Fruit fly (Drosophila melanogaster) whole organism, prepupa: ENCODE measurements around the gene CG18284.

Source experiments
- Blimp-1 ChIP-seq: fragments of 200-800 bp; sonication (Bioruptor generic); optimal IDR thresholded peaks from 3 replicates; lab custom pipeline; 2017; ENCODE audit warnings: missing biosample characterization, missing genetic modification characterization, mild to moderate bottlenecking, moderate library complexity, missing genetic modification reagents
- CG10631 ChIP-seq: fragments of 200-800 bp; sonication (Bioruptor generic); optimal IDR thresholded peaks from 2 replicates; lab custom pipeline; 2016; ENCODE audit warnings: missing biosample characterization, missing genetic modification characterization
- CG10669 ChIP-seq: fragments of 200-800 bp; sonication (Bioruptor generic); optimal IDR thresholded peaks from 3 replicates; lab custom pipeline; 2018; ENCODE audit warnings: missing biosample characterization, mild to moderate bottlenecking, missing genetic modification characterization, moderate library complexity
- CG11294 ChIP-seq: fragments of 200-800 bp; sonication (Bioruptor generic); IDR thresholded peaks from 2 replicates; pipeline ENCODE4 v1.3.6; 2022; ENCODE audit warnings: missing biosample characterization, missing genetic modification characterization
- CG15336 ChIP-seq: fragments of 200-800 bp; sonication (Bioruptor generic); IDR thresholded peaks from 2 replicates; pipeline ENCODE4 v1.3.6; 2022; ENCODE audit warnings: missing biosample characterization, missing genetic modification characterization
- CG1621 ChIP-seq: fragments of 200-800 bp; sonication (Bioruptor generic); optimal IDR thresholded peaks from 3 replicates; lab custom pipeline; 2018; ENCODE audit warnings: missing biosample characterization, mild to moderate bottlenecking, missing genetic modification characterization
- CG32006 ChIP-seq: fragments of 200-800 bp; sonication (Bioruptor generic); optimal IDR thresholded peaks from 3 replicates; lab custom pipeline; 2017; ENCODE audit warnings: missing biosample characterization, mild to moderate bottlenecking, missing genetic modification characterization
- CG34406 ChIP-seq: fragments of 200-800 bp; sonication (Bioruptor generic); optimal IDR thresholded peaks from 3 replicates; lab custom pipeline; 2016; ENCODE audit warnings: missing biosample characterization, missing genetic modification characterization
- CG3919 ChIP-seq: fragments of 200-800 bp; sonication (Bioruptor generic); optimal IDR thresholded peaks from 3 replicates; lab custom pipeline; 2016; ENCODE audit warnings: missing biosample characterization, missing genetic modification characterization
- CG6163 ChIP-seq: fragments of 200-800 bp; sonication (Bioruptor generic); IDR thresholded peaks from 3 replicates; pipeline ENCODE4 v1.3.6; 2022; ENCODE audit warnings: missing biosample characterization, missing genetic modification characterization
- CG6276 ChIP-seq: fragments of 200-800 bp; sonication (Bioruptor generic); optimal IDR thresholded peaks from 2 replicates; lab custom pipeline; 2017; ENCODE audit warnings: missing biosample characterization, mild to moderate bottlenecking, missing genetic modification characterization
- CG6808 ChIP-seq: fragments of 200-800 bp; sonication (Bioruptor generic); optimal IDR thresholded peaks from 3 replicates; lab custom pipeline; 2017; ENCODE audit warnings: missing biosample characterization, missing genetic modification characterization, mild to moderate bottlenecking, moderate library complexity, missing genetic modification reagents
- CG7368 ChIP-seq: fragments of 200-800 bp; sonication (Bioruptor generic); optimal IDR thresholded peaks from 3 replicates; lab custom pipeline; 2016; ENCODE audit warnings: missing biosample characterization, missing genetic modification characterization
- CG8119 ChIP-seq: fragments of 200-800 bp; sonication (Bioruptor generic); IDR thresholded peaks from 3 replicates; pipeline ENCODE4 v1.3.6; 2022; ENCODE audit warnings: missing biosample characterization, missing genetic modification characterization
- CG8632 ChIP-seq: fragments of 200-800 bp; sonication (Bioruptor generic); optimal IDR thresholded peaks from 3 replicates; lab custom pipeline; 2016; ENCODE audit warnings: missing biosample characterization, missing genetic modification characterization
- CG9139 ChIP-seq: fragments of 200-800 bp; sonication (Bioruptor generic); optimal IDR thresholded peaks from 3 replicates; lab custom pipeline; 2017; ENCODE audit warnings: missing biosample characterization, mild to moderate bottlenecking, missing genetic modification characterization
- Eip78C ChIP-seq: fragments of 200-800 bp; sonication (Bioruptor generic); peaks from one replicate; lab custom pipeline; 2016; ENCODE audit warnings: missing biosample characterization, missing genetic modification characterization
- Eip93F ChIP-seq: fragments of 200-800 bp; sonication (Bioruptor generic); optimal IDR thresholded peaks from 2 replicates; lab custom pipeline; 2016; ENCODE audit warnings: missing biosample characterization, mild to moderate bottlenecking, missing genetic modification characterization
- Gug ChIP-seq: fragments of 200-800 bp; sonication (Bioruptor generic); IDR thresholded peaks from 2 replicates; pipeline ENCODE4 v1.3.6; 2022; ENCODE audit warnings: missing biosample characterization, missing genetic modification characterization
- Hr38 ChIP-seq: sonication (Bioruptor generic); optimal IDR thresholded peaks from 2 replicates; lab custom pipeline; 2016; ENCODE audit warnings: missing biosample characterization, missing genetic modification characterization
- Hr39 ChIP-seq: fragments of 200-800 bp; sonication (Bioruptor generic); optimal IDR thresholded peaks from 2 replicates; lab custom pipeline; 2016; ENCODE audit warnings: missing biosample characterization, missing genetic modification characterization
- Hr4 ChIP-seq: fragments of 200-800 bp; sonication (Bioruptor generic); optimal IDR thresholded peaks from 3 replicates; lab custom pipeline; 2016; ENCODE audit warnings: missing biosample characterization, missing genetic modification characterization
- Lpt ChIP-seq: fragments of 200-800 bp; sonication (Bioruptor generic); optimal IDR thresholded peaks from 3 replicates; lab custom pipeline; 2016; ENCODE audit warnings: missing biosample characterization, missing genetic modification characterization
- Met ChIP-seq: fragments of 200-800 bp; sonication (Bioruptor generic); optimal IDR thresholded peaks from 3 replicates; lab custom pipeline; 2016; ENCODE audit warnings: missing biosample characterization, missing genetic modification characterization
- OdsH ChIP-seq: fragments of 200-800 bp; sonication (Bioruptor generic); optimal IDR thresholded peaks from 3 replicates; lab custom pipeline; 2016; ENCODE audit warnings: missing biosample characterization, missing genetic modification characterization
- Smox ChIP-seq: fragments of 200-800 bp; sonication (Bioruptor generic); optimal IDR thresholded peaks from 3 replicates; lab custom pipeline; 2016; ENCODE audit warnings: missing biosample characterization, missing genetic modification characterization
- Sox15 ChIP-seq: fragments of 200-800 bp; sonication (Bioruptor generic); optimal IDR thresholded peaks from 3 replicates; lab custom pipeline; 2016; ENCODE audit warnings: missing biosample characterization, missing genetic modification characterization
- acj6 ChIP-seq: fragments of 200-800 bp; sonication (Bioruptor generic); optimal IDR thresholded peaks from 3 replicates; lab custom pipeline; 2016; ENCODE audit warnings: missing biosample characterization, missing genetic modification characterization
- cyc ChIP-seq: fragments of 200-800 bp; sonication (Bioruptor generic); optimal IDR thresholded peaks from 3 replicates; lab custom pipeline; 2016; ENCODE audit warnings: missing biosample characterization, missing genetic modification characterization
- dac ChIP-seq: fragments of 200-800 bp; sonication (Bioruptor generic); optimal IDR thresholded peaks from 2 replicates; lab custom pipeline; 2017; ENCODE audit warnings: missing biosample characterization, mild to moderate bottlenecking, missing genetic modification characterization
- eg ChIP-seq: fragments of 200-800 bp; sonication (Bioruptor generic); IDR thresholded peaks from 3 replicates; pipeline ENCODE4 v1.3.6; 2022; ENCODE audit warnings: missing biosample characterization, missing genetic modification characterization
- esn ChIP-seq: fragments of 200-800 bp; sonication (Bioruptor generic); optimal IDR thresholded peaks from 2 replicates; lab custom pipeline; 2016; ENCODE audit warnings: missing biosample characterization, mild to moderate bottlenecking, missing genetic modification characterization, moderate library complexity
- fkh ChIP-seq: fragments of 200-800 bp; sonication (Bioruptor generic); optimal IDR thresholded peaks from 3 replicates; lab custom pipeline; 2017; ENCODE audit warnings: missing biosample characterization, mild to moderate bottlenecking, missing genetic modification characterization, moderate library complexity
- net ChIP-seq: fragments of 200-800 bp; sonication (Bioruptor generic); optimal IDR thresholded peaks from 3 replicates; lab custom pipeline; 2016; ENCODE audit warnings: missing biosample characterization, missing genetic modification characterization
- pdm3 ChIP-seq: fragments of 200-800 bp; sonication (Bioruptor generic); optimal IDR thresholded peaks from 3 replicates; lab custom pipeline; 2016; ENCODE audit warnings: missing biosample characterization, missing genetic modification characterization
- salr ChIP-seq, 2 experiments: fragments of 200-800 bp; sonication (Bioruptor generic); optimal IDR thresholded peaks; 3 replicates each; lab custom pipeline; 2016 to 2018; ENCODE audit warnings: missing biosample characterization in 2 of 2, missing genetic modification characterization in 2 of 2, mild to moderate bottlenecking in 1 of 2
- topi ChIP-seq: fragments of 200-800 bp; sonication (Bioruptor generic); optimal IDR thresholded peaks from 3 replicates; lab custom pipeline; 2016; ENCODE audit warnings: missing biosample characterization, missing genetic modification characterization
- vri ChIP-seq: fragments of 200-800 bp; sonication (Bioruptor generic); optimal IDR thresholded peaks from 3 replicates; lab custom pipeline; 2016; ENCODE audit warnings: missing biosample characterization, mild to moderate bottlenecking, missing genetic modification characterization

Gene CG18284

DNA sequence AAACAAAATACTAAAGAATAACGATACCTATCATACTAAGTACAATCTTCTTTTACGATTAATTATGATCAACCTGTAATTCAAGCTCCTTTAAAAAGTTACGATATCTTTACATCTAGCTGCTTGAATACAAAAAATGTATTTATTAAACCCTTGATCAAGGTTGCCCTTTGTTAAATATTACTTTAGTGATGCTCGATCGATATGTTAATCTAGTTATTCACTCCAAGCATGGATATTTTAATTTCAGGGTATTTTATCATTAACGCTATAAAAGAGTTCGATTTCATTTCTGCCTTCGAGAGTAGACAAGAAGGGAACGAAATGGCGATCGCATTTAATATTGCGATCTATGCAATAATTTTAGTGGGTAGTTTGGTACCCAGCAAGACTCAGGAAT, at the start of gene CG18284:
TSS of gene CG18284 (plus strand) at position 301 of the 400 bp plus-strand sequence.
- TF ChIP-seq dac (no peak), salr (GFP tag; optimal IDR thresholded peaks at IDR 0.05; lab: Kevin White, UChicago) (no peak), Met (GFP tag; lab: Kevin White, UChicago) (no peak), acj6 (GFP tag; lab: Kevin White, UChicago) (no peak), CG1621 (no peak), Eip93F (GFP tag; lab: Kevin White, UChicago) (no peak)

dm6 chr2L:10603604-10604003, 40.2 kb upstream of the CG18284 start:
- no peak for TF ChIP-seq Sox15 (GFP tag; lab: Kevin White, UChicago)
- TF ChIP-seq OdsH (GFP tag; lab: Kevin White, UChicago): no peak
- TF ChIP-seq Hr38 (GFP tag; lab: Kevin White, UChicago): no peak
- TF ChIP-seq CG32006 (GFP tag; lab: Kevin White, UChicago): no peak
- TF ChIP-seq Lpt: no peak
- no peak for TF ChIP-seq Gug
- TF ChIP-seq CG11294 (GFP tag; lab: Robert Waterston, UW): no peak
- TF ChIP-seq salr (GFP tag; optimal IDR thresholded peaks at IDR 0.05; lab: Kevin White, UChicago): no peak
- TF ChIP-seq CG8119 (GFP tag; lab: Robert Waterston, UW): no peak
- no peak for TF ChIP-seq CG6163 (GFP tag; lab: Robert Waterston, UW)
- TF ChIP-seq Blimp-1 (GFP tag; lab: Kevin White, UChicago): no peak
- TF ChIP-seq CG3919 (GFP tag; lab: Kevin White, UChicago): no peak
- no peak for TF ChIP-seq Hr4 (GFP tag; lab: Kevin White, UChicago)
- TF ChIP-seq cyc: no peak
- TF ChIP-seq eg (GFP tag; lab: Robert Waterston, UW): no peak
- TF ChIP-seq esn (GFP tag; lab: Kevin White, UChicago): no peak
- no peak for TF ChIP-seq topi (GFP tag; lab: Kevin White, UChicago)
- TF ChIP-seq CG10669 (GFP tag; lab: Kevin White, UChicago): no peak

dm6 chr2L:10607697-10608096, 36.1 kb upstream of the CG18284 start:
- TF ChIP-seq Met (GFP tag; lab: Kevin White, UChicago) (no peak), CG6276 (GFP tag; lab: Kevin White, UChicago) (no peak), vri (GFP tag; lab: Kevin White, UChicago) (no peak), Sox15 (GFP tag; lab: Kevin White, UChicago) (no peak), salr (GFP tag; optimal IDR thresholded peaks at IDR 0.05; lab: Kevin White, UChicago) (no peak), CG9139 (GFP tag; lab: Kevin White, UChicago) (no peak), CG15336 (GFP tag; lab: Robert Waterston, UW) (no peak), Eip78C (GFP tag; lab: Kevin White, UChicago) (no peak), CG32006 (GFP tag; lab: Kevin White, UChicago) (no peak), CG6163 (GFP tag; lab: Robert Waterston, UW) (no peak), Hr39 (no peak), CG7368 (GFP tag; lab: Kevin White, UChicago) (no peak), CG10669 (GFP tag; lab: Kevin White, UChicago) (no peak)

DNA sequence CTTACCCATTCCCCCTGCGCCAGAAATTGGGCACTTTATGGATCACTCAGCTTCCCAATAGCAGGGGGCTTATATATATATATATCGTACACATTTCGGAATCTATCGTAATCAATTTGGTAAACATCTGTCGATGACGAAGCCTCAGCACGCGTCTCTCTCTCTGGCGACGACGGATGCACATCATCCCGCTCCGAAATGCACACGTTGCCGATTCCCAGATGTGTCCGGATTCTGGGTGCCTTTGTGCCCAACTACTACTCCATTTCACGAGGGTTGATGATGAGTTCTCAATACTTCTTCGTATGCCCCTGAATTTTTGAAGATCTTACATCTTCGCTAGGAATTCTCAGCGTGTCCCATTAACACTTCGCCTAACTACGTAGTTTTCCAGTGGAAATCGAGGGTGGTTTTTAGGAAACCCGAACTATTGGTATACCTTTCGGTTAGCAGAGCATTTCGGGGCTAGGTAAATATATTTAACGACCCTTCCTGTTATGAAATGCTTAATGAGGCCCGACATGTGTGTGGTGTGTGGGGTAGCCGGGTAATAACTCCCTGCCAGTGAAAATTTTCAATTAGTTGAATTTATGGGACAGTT, 35.0 kb upstream of the CG18284 start:
- TF ChIP-seq salr (GFP tag; optimal IDR thresholded peaks at IDR 0.05; lab: Kevin White, UChicago): no peak
- no peak for TF ChIP-seq pdm3 (GFP tag; lab: Kevin White, UChicago)
- TF ChIP-seq net (GFP tag; lab: Kevin White, UChicago): no peak
- TF ChIP-seq Smox (GFP tag; lab: Kevin White, UChicago): no peak
- no peak for TF ChIP-seq CG10631 (GFP tag; lab: Kevin White, UChicago)
- TF ChIP-seq fkh (GFP tag; lab: Kevin White, UChicago): no peak
- no peak for TF ChIP-seq CG8632 (GFP tag; lab: Kevin White, UChicago)
- no peak for TF ChIP-seq Met (GFP tag; lab: Kevin White, UChicago)
- TF ChIP-seq topi (GFP tag; lab: Kevin White, UChicago): no peak
- TF ChIP-seq CG8119 (GFP tag; lab: Robert Waterston, UW): no peak
- TF ChIP-seq CG3919 (GFP tag; lab: Kevin White, UChicago): no peak
- no peak for TF ChIP-seq eg (GFP tag; lab: Robert Waterston, UW)
- no peak for TF ChIP-seq CG34406
- TF ChIP-seq Eip78C (GFP tag; lab: Kevin White, UChicago): no peak
- no peak for TF ChIP-seq Lpt
- TF ChIP-seq CG6808 (GFP tag; lab: Kevin White, UChicago): no peak
- no peak for TF ChIP-seq dac
- no peak for TF ChIP-seq CG32006 (GFP tag; lab: Kevin White, UChicago)
- no peak for TF ChIP-seq CG10669 (GFP tag; lab: Kevin White, UChicago)
- TF ChIP-seq, all 60 proteins: peak for 0
